Worm (Caenorhabditis elegans) whole organism, L4 larva: Measurements from ENCODE around the gene tam-1.
A peak's percentile ranks its signal among the peaks of the same experiment; 100 is the strongest.

Source experiments
- F26F4.8 ChIP-seq: fragments of 200-800 bp; sonication (Bioruptor generic); conservative IDR thresholded peaks from 2 replicates; pipeline ENCODE4 v1.3.6; 2022; ENCODE audit warnings: missing genetic modification characterization, missing compliant biosample characterization
- aha-1 ChIP-seq: fragments of 150-350 bp; peaks from one replicate; lab custom pipeline; 2014; ENCODE audit warnings: missing biosample characterization, missing genetic modification characterization
- ama-1 ChIP-seq: fragments of 150-350 bp; optimal IDR thresholded peaks from 2 replicates; lab custom pipeline; 2014; ENCODE audit warnings: inconsistent platforms, mixed read lengths
- ceh-20 ChIP-seq: fragments of 200-800 bp; sonication (Bioruptor generic); IDR thresholded peaks from 2 replicates; pipeline ENCODE4 v1.3.6; 2022; ENCODE audit warnings: missing genetic modification reagents, missing genetic modification characterization, missing compliant biosample characterization
- cey-2 ChIP-seq: sonication (generic microtip); optimal IDR thresholded peaks from 3 replicates; lab custom pipeline; 2017; ENCODE audit warnings: missing genetic modification characterization, mild to moderate bottlenecking, missing compliant biosample characterization, antibody characterized with exemption, borderline replicate concordance; ENCODE audit not compliant: insufficient read depth
- ctbp-1 ChIP-seq: fragments of 200-800 bp; sonication (Bioruptor generic); IDR thresholded peaks from 2 replicates; pipeline ENCODE4 v1.3.6; 2022; ENCODE audit warnings: missing genetic modification reagents, missing genetic modification characterization, missing compliant biosample characterization
- daf-12 ChIP-seq: fragments of 150-350 bp; optimal IDR thresholded peaks from 2 replicates; lab custom pipeline; 2014; ENCODE audit warnings: missing biosample characterization, missing genetic modification reagents, missing genetic modification characterization
- daf-19 ChIP-seq: fragments of 200-800 bp; sonication (Bioruptor generic); conservative IDR thresholded peaks from 2 replicates; pipeline ENCODE4 v1.3.6; 2022; ENCODE audit warnings: missing genetic modification characterization, missing compliant biosample characterization
- dmd-6 ChIP-seq: fragments of 200-800 bp; sonication (Bioruptor generic); IDR thresholded peaks from 2 replicates; pipeline ENCODE4 v1.3.6; 2022; ENCODE audit warnings: missing genetic modification reagents, missing genetic modification characterization, missing compliant biosample characterization
- dmd-8 ChIP-seq: fragments of 200-800 bp; sonication (Bioruptor generic); IDR thresholded peaks from 2 replicates; pipeline ENCODE4 v1.3.6; 2022; ENCODE audit warnings: missing genetic modification characterization, missing compliant biosample characterization
- gei-8 ChIP-seq: fragments of 200-800 bp; sonication (Bioruptor generic); optimal IDR thresholded peaks from 2 replicates; lab custom pipeline; 2018; ENCODE audit warnings: mild to moderate bottlenecking, missing genetic modification characterization, missing compliant biosample characterization
- hlh-30 ChIP-seq: sonication (generic microtip); optimal IDR thresholded peaks from 2 replicates; lab custom pipeline; 2017; ENCODE audit warnings: antibody characterized with exemption, mild to moderate bottlenecking, missing genetic modification characterization, missing compliant biosample characterization; ENCODE audit not compliant: insufficient read depth
- hmg-1.1 ChIP-seq: fragments of 200-800 bp; sonication (Bioruptor generic); IDR thresholded peaks from 2 replicates; pipeline ENCODE4 v1.3.6; 2022; ENCODE audit warnings: missing genetic modification reagents, missing genetic modification characterization, missing compliant biosample characterization
- jun-1 ChIP-seq: fragments of 150-350 bp; optimal IDR thresholded peaks from 2 replicates; lab custom pipeline; 2014; ENCODE audit warnings: missing biosample characterization, missing genetic modification reagents, missing genetic modification characterization
- lin-29 ChIP-seq: fragments of 200-800 bp; sonication (Bioruptor generic); IDR thresholded peaks from 2 replicates; pipeline ENCODE4 v1.3.6; 2022; ENCODE audit warnings: missing genetic modification reagents, missing genetic modification characterization, missing compliant biosample characterization
- lir-3 ChIP-seq: sonication (generic microtip); optimal IDR thresholded peaks from 2 replicates; lab custom pipeline; 2016; ENCODE audit warnings: mild to moderate bottlenecking, missing genetic modification characterization, missing compliant biosample characterization
- madf-5 ChIP-seq, 2 experiments: fragments of 200-800 bp; sonication (Bioruptor generic); IDR thresholded peaks; 2 replicates each; pipeline ENCODE4 v1.3.6; 2022; ENCODE audit warnings: missing compliant biosample characterization in 2 of 2, missing genetic modification characterization in 2 of 2
- mdt-29 ChIP-seq: fragments of 200-800 bp; sonication (Bioruptor generic); IDR thresholded peaks from 2 replicates; pipeline ENCODE4 v1.3.6; 2022; ENCODE audit warnings: missing genetic modification reagents, missing genetic modification characterization, missing compliant biosample characterization
- nhr-10 ChIP-seq: fragments of 150-350 bp; optimal IDR thresholded peaks from 2 replicates; lab custom pipeline; 2014; ENCODE audit warnings: missing biosample characterization, missing genetic modification characterization
- nhr-111 ChIP-seq: fragments of 200-800 bp; sonication (Bioruptor generic); optimal IDR thresholded peaks from 2 replicates; lab custom pipeline; 2018; ENCODE audit warnings: mild to moderate bottlenecking, missing genetic modification characterization, missing compliant biosample characterization
- nhr-237 ChIP-seq: sonication (generic microtip); optimal IDR thresholded peaks from 2 replicates; lab custom pipeline; 2017; ENCODE audit warnings: missing biosample characterization, missing genetic modification characterization
- nhr-25 ChIP-seq: sonication (generic microtip); optimal IDR thresholded peaks from 2 replicates; lab custom pipeline; 2017; ENCODE audit warnings: missing genetic modification characterization, mild to moderate bottlenecking, missing compliant biosample characterization, antibody characterized with exemption, moderate library complexity, borderline replicate concordance; ENCODE audit not compliant: insufficient read depth
- nhr-41 ChIP-seq: fragments of 200-800 bp; sonication (Bioruptor generic); IDR thresholded peaks from 2 replicates; pipeline ENCODE4 v1.3.6; 2022; ENCODE audit warnings: missing genetic modification reagents, missing genetic modification characterization, missing compliant biosample characterization
- php-3 ChIP-seq: fragments of 200-800 bp; sonication (Bioruptor generic); IDR thresholded peaks from 2 replicates; pipeline ENCODE4 v1.3.6; 2022; ENCODE audit warnings: missing genetic modification reagents, missing genetic modification characterization, missing compliant biosample characterization
- pqm-1 ChIP-seq: sonication (generic microtip); optimal IDR thresholded peaks from 2 replicates; lab custom pipeline; 2017; ENCODE audit warnings: missing biosample characterization, missing genetic modification characterization
- rbr-2 ChIP-seq: sonication (generic microtip); optimal IDR thresholded peaks from 2 replicates; lab custom pipeline; 2016; ENCODE audit warnings: missing genotype, missing genetic modification characterization, missing compliant biosample characterization
- saeg-2 ChIP-seq: fragments of 200-800 bp; sonication (Bioruptor generic); IDR thresholded peaks from 2 replicates; pipeline ENCODE4 v1.3.6; 2022; ENCODE audit warnings: missing genetic modification reagents, missing genetic modification characterization, missing compliant biosample characterization
- set-16 ChIP-seq: fragments of 200-800 bp; sonication (Bioruptor generic); IDR thresholded peaks from 2 replicates; pipeline ENCODE4 v1.3.6; 2022; ENCODE audit warnings: missing genetic modification reagents, missing genetic modification characterization, missing compliant biosample characterization
- snpc-4 ChIP-seq: fragments of 150-350 bp; optimal IDR thresholded peaks from 2 replicates; lab custom pipeline; 2014; ENCODE audit warnings: missing biosample characterization, missing genetic modification characterization
- unc-130 ChIP-seq: sonication (generic microtip); optimal IDR thresholded peaks from 2 replicates; lab custom pipeline; 2016; ENCODE audit warnings: missing genetic modification reagents, missing genetic modification characterization, missing compliant biosample characterization
- zag-1 ChIP-seq: fragments of 150-350 bp; optimal IDR thresholded peaks from 2 replicates; lab custom pipeline; 2014; ENCODE audit warnings: missing biosample characterization, missing genetic modification characterization
- zfp-3 ChIP-seq: fragments of 200-800 bp; sonication (Bioruptor generic); conservative IDR thresholded peaks from 2 replicates; pipeline ENCODE4 v1.3.6; 2022; ENCODE audit warnings: missing genetic modification reagents, missing genetic modification characterization, missing compliant biosample characterization
- zip-11 ChIP-seq: fragments of 200-800 bp; sonication (Bioruptor generic); IDR thresholded peaks from 2 replicates; pipeline ENCODE4 v1.3.6; 2022; ENCODE audit warnings: missing genetic modification characterization, missing compliant biosample characterization

tam-1 gene

DNA sequence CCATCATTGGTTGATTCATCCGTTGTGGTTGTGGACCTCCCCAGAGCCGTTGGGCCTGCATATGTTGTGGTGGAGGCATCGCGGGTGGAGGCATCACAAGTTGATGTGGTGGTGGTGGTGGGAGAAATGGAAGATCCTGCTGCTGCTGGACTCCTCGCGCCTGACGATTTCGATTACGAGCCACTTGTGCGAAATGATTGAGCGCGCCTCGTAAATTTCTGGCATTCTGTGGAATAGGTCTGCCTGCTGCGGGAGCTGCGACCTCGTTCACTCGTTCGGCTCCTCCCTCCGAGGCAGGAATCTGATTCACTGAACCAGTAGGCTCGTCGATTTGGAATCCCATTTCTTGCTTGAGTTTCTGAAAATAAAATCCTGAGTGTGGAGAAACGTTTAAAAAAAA, 2.2 kb downstream of the tam-1 start:
- no peak for TF ChIP-seq madf-5 (GFP tag; IDR thresholded peaks at IDR 0.05; lab: Robert Waterston, UW)
- TF ChIP-seq set-16 (GFP tag; lab: Robert Waterston, UW): peak; percentile 57
- TF ChIP-seq, all 104 proteins: peak for 1

DNA sequence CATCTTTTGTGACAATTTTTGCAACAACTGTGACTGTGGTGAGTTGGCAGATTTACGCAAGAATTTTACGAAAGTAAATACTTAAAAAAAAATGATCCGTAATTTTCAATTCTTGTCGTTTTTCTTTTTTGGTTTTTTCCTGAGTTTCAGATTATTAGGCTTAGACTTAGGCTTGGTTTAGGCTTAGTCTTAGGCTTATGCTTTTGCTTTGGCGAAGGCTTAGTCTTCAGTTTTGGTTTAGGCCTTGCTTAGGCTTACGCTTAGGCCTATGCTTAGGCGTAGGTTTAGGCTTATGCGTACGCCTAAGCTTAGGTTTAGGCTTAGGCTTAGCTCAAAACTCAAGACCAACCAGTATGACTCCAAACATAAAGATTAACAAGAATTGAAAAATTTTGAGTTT, 5.3 kb downstream of the tam-1 start:
- TF ChIP-seq nhr-10 (tag; lab: Kevin White, UChicago) (no peak), jun-1 (no peak), aha-1 (peak; percentile 94), zfp-3 (no peak)

DNA sequence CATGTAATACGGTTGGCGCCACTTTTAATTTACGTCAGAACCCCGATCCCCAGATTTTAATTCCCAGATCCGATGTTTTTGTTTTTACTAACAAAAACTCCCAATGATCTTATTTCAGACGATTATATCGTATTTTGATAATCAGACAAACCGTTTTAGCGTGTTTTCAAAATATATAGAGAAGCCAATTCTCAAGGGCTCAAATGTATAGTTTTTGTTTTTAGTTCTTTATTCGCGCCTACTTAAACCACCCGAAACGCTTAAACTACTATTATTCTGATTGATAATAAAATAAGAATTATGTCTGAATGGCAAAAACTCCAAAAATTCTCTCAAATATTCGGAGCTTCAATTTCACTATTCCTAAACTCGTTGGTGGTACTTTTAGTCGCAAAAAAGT, 6.4 kb downstream of the tam-1 start, which contains the start of gene str-208:
Gene str-208 (plus strand): TSS at position 301 of the 400 bp plus-strand sequence.
- TF ChIP-seq aha-1: peak; percentile 12
- TF ChIP-seq dmd-6 (GFP tag; lab: Robert Waterston, UW): no peak

DNA sequence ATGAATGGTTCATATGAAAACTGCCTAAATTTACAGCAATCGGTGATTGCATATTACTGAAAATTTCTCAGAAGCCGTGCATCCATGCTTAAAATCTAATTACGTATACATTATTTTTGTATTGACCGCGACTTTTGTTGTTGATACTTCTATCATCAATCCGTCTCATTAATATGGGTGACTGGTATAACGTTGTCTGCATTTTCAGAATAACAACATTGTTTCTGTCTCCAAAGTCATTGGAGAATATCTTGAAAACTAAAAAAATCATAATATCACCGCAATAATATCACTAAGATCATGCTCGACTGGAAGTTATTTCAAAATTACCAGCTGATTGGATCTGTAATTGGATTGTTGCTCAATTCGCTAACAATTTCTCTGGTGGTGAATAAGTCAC, 11.5 kb downstream of the tam-1 start, which contains the start of gene str-207:
Gene str-207 (plus strand): TSS at position 301 of the 400 bp plus-strand sequence.
- TF ChIP-seq snpc-4 (tag; lab: Kevin White, UChicago) (no peak), ceh-20 (GFP tag; lab: Robert Waterston, UW) (no peak), zip-11 (GFP tag; lab: Robert Waterston, UW) (no peak), lir-3 (tag; lab: Kevin White, UChicago) (no peak), hlh-30 (tag; lab: Kevin White, UChicago) (no peak), pqm-1 (no peak), nhr-25 (tag; lab: Kevin White, UChicago) (no peak), mdt-29 (GFP tag; lab: Robert Waterston, UW) (no peak), dmd-8 (GFP tag; lab: Robert Waterston, UW) (no peak), aha-1 (no peak), dmd-6 (GFP tag; lab: Robert Waterston, UW) (no peak)

DNA sequence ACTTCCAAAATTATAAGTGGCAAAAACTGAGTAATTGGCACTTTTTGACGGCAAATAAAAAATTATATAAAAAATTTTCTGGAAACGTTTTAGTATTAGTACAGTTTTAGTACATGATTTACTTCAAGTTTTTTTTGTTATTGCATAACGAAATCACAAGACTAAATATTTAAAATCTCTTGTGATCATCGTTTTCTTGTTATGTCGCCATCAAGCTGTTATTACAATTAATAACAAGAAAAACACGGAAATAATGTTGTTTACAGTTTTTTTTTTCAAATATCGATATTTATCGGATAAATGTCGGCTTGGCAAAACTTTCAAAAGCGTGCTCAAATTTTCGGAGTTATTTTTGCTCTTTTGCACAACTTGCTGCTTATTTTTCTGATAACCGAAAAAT, 14.3 kb downstream of the tam-1 start, which contains the start of gene str-209:
Gene str-209 (plus strand): TSS at position 301 of the 400 bp plus-strand sequence.
- TF ChIP-seq cey-2 (tag; lab: Kevin White, UChicago): no peak
- no peak for TF ChIP-seq hmg-1.1
- no peak for TF ChIP-seq lir-3 (tag; lab: Kevin White, UChicago)
- TF ChIP-seq php-3 (GFP tag; lab: Robert Waterston, UW): no peak
- TF ChIP-seq daf-19: no peak
- no peak for TF ChIP-seq daf-12 (tag; lab: Kevin White, UChicago)
- no peak for TF ChIP-seq saeg-2 (GFP tag; lab: Robert Waterston, UW)
- no peak for TF ChIP-seq ama-1
- TF ChIP-seq lin-29 (GFP tag; lab: Robert Waterston, UW): no peak
- no peak for TF ChIP-seq nhr-41
- TF ChIP-seq unc-130 (GFP tag; lab: Kevin White, UChicago): no peak
- TF ChIP-seq F26F4.8 (GFP tag; lab: Robert Waterston, UW): no peak
- TF ChIP-seq nhr-237: no peak
- TF ChIP-seq gei-8 (GFP tag; lab: Kevin White, UChicago): no peak
- no peak for TF ChIP-seq nhr-111 (GFP tag; lab: Kevin White, UChicago)
- TF ChIP-seq rbr-2: no peak
- TF ChIP-seq ctbp-1 (GFP tag; lab: Robert Waterston, UW): no peak
- no peak for TF ChIP-seq zag-1 (tag; lab: Kevin White, UChicago)
